Worm (Caenorhabditis elegans) whole organism, mixed stage, embryonic: Measurements from ENCODE around the gene R10E9.3.
A peak's percentile ranks its signal among the peaks of the same experiment; 100 is the strongest.

Experiments used
- M03D4.4 ChIP-seq: sonication (generic microtip); optimal IDR thresholded peaks from 2 replicates; lab custom pipeline; 2017; ENCODE audit warnings: mild to moderate bottlenecking, missing genetic modification characterization, missing compliant biosample characterization
- bed-3 ChIP-seq: fragments of 200-800 bp; sonication (Bioruptor generic); optimal IDR thresholded peaks from 3 replicates; lab custom pipeline; 2018; ENCODE audit warnings: mild to moderate bottlenecking, missing genetic modification characterization, moderate library complexity, missing compliant biosample characterization
- blmp-1 ChIP-seq: fragments of 150-350 bp; optimal IDR thresholded peaks from 2 replicates; lab custom pipeline; 2014; ENCODE audit warnings: missing biosample characterization, missing genetic modification characterization
- ceh-39 ChIP-seq: fragments of 150-350 bp; optimal IDR thresholded peaks from 2 replicates; lab custom pipeline; 2014; ENCODE audit warnings: missing biosample characterization, missing genetic modification characterization
- ceh-43 ChIP-seq: fragments of 200-800 bp; sonication (Bioruptor generic); optimal IDR thresholded peaks from 2 replicates; lab custom pipeline; 2018; ENCODE audit warnings: mild to moderate bottlenecking, missing genetic modification characterization, moderate library complexity, missing compliant biosample characterization
- ceh-83 ChIP-seq: fragments of 200-800 bp; sonication (Bioruptor generic); optimal IDR thresholded peaks from 2 replicates; lab custom pipeline; 2018; ENCODE audit warnings: mild to moderate bottlenecking, missing genetic modification characterization, missing compliant biosample characterization
- ces-1 ChIP-seq: fragments of 150-350 bp; optimal IDR thresholded peaks from 2 replicates; lab custom pipeline; 2014; ENCODE audit warnings: missing biosample characterization, missing genetic modification reagents, missing genetic modification characterization
- cnd-1 ChIP-seq: fragments of 200-800 bp; sonication (Bioruptor generic); optimal IDR thresholded peaks from 2 replicates; lab custom pipeline; 2018; ENCODE audit warnings: mild to moderate bottlenecking, missing genetic modification characterization, missing compliant biosample characterization
- drap-1 ChIP-seq: fragments of 200-800 bp; sonication (Bioruptor generic); optimal IDR thresholded peaks from 3 replicates; lab custom pipeline; 2018; ENCODE audit warnings: mild to moderate bottlenecking, missing genetic modification characterization, missing compliant biosample characterization
- elt-1 ChIP-seq: sonication (generic microtip); optimal IDR thresholded peaks from 2 replicates; lab custom pipeline; 2017; ENCODE audit warnings: missing genetic modification characterization, mild to moderate bottlenecking, missing compliant biosample characterization, antibody characterized with exemption, moderate library complexity, borderline replicate concordance; ENCODE audit not compliant: insufficient read depth
- elt-3 ChIP-seq: fragments of 150-350 bp; optimal IDR thresholded peaks from 2 replicates; lab custom pipeline; 2014; ENCODE audit warnings: missing biosample characterization, missing genetic modification characterization
- flh-1 ChIP-seq: fragments of 200-800 bp; sonication (Bioruptor generic); optimal IDR thresholded peaks from 2 replicates; lab custom pipeline; 2018; ENCODE audit warnings: mild to moderate bottlenecking, missing genetic modification characterization, moderate library complexity, missing compliant biosample characterization
- ham-2 ChIP-seq: fragments of 200-800 bp; sonication (Bioruptor generic); optimal IDR thresholded peaks from 2 replicates; lab custom pipeline; 2018; ENCODE audit warnings: mild to moderate bottlenecking, missing genetic modification characterization, missing compliant biosample characterization
- hlh-1 ChIP-seq: fragments of 150-350 bp; optimal IDR thresholded peaks from 2 replicates; lab custom pipeline; 2014; ENCODE audit warnings: missing biosample characterization, missing genetic modification reagents, missing genetic modification characterization
- lin-13 ChIP-seq: fragments of 150-350 bp; optimal IDR thresholded peaks from 2 replicates; lab custom pipeline; 2014; ENCODE audit warnings: missing biosample characterization, missing genetic modification characterization
- lsy-2 ChIP-seq: fragments of 150-350 bp; optimal IDR thresholded peaks from 2 replicates; lab custom pipeline; 2014; ENCODE audit warnings: missing biosample characterization, missing genetic modification characterization
- mep-1 ChIP-seq: fragments of 150-350 bp; optimal IDR thresholded peaks from 2 replicates; lab custom pipeline; 2017; ENCODE audit warnings: missing biosample characterization, missing genetic modification reagents, missing genetic modification characterization, inconsistent platforms
- nhr-2 ChIP-seq: fragments of 150-350 bp; optimal IDR thresholded peaks from 2 replicates; lab custom pipeline; 2014; ENCODE audit warnings: missing biosample characterization, missing genetic modification characterization
- nhr-237 ChIP-seq: fragments of 150-350 bp; optimal IDR thresholded peaks from 2 replicates; lab custom pipeline; 2014; ENCODE audit warnings: missing biosample characterization, missing genetic modification characterization
- nhr-28 ChIP-seq: fragments of 150-350 bp; optimal IDR thresholded peaks from 2 replicates; lab custom pipeline; 2014; ENCODE audit warnings: missing biosample characterization, missing genetic modification characterization
- nhr-76 ChIP-seq: sonication (generic microtip); optimal IDR thresholded peaks from 2 replicates; lab custom pipeline; 2017; ENCODE audit warnings: missing biosample characterization, missing genetic modification characterization
- pha-4 ChIP-seq: fragments of 150-350 bp; optimal IDR thresholded peaks from 2 replicates; lab custom pipeline; 2018; ENCODE audit warnings: missing biosample characterization, missing genetic modification reagents, missing genetic modification characterization
- sem-2 ChIP-seq: fragments of 200-800 bp; sonication (Bioruptor generic); optimal IDR thresholded peaks from 2 replicates; lab custom pipeline; 2018; ENCODE audit warnings: mild to moderate bottlenecking, missing genetic modification characterization, missing compliant biosample characterization
- snpc-4 ChIP-seq: fragments of 150-350 bp; optimal IDR thresholded peaks from 2 replicates; lab custom pipeline; 2014; ENCODE audit warnings: missing biosample characterization, missing genetic modification characterization
- sptf-1 ChIP-seq: sonication (generic microtip); optimal IDR thresholded peaks from 2 replicates; lab custom pipeline; 2017; ENCODE audit warnings: mild to moderate bottlenecking, missing genetic modification characterization, moderate library complexity, missing compliant biosample characterization
- tbx-8 ChIP-seq: fragments of 200-800 bp; sonication (Bioruptor generic); optimal IDR thresholded peaks from 2 replicates; lab custom pipeline; 2018; ENCODE audit warnings: mild to moderate bottlenecking, missing genetic modification characterization, moderate library complexity, missing compliant biosample characterization
- unc-120 ChIP-seq: sonication (generic microtip); optimal IDR thresholded peaks from 2 replicates; lab custom pipeline; 2017; ENCODE audit warnings: missing genetic modification characterization, missing compliant biosample characterization; ENCODE audit not compliant: poor library complexity, severe bottlenecking
- unc-39 ChIP-seq: fragments of 150-350 bp; optimal IDR thresholded peaks from 2 replicates; lab custom pipeline; 2014; ENCODE audit warnings: missing biosample characterization, missing genetic modification characterization
- unc-62 ChIP-seq: fragments of 150-350 bp; optimal IDR thresholded peaks from 2 replicates; lab custom pipeline; 2014; ENCODE audit warnings: missing biosample characterization, missing genetic modification reagents, missing genetic modification characterization
- zip-8 ChIP-seq: fragments of 150-350 bp; optimal IDR thresholded peaks from 2 replicates; lab custom pipeline; 2014; ENCODE audit warnings: missing biosample characterization, missing genetic modification characterization
- ztf-11 ChIP-seq: fragments of 150-350 bp; optimal IDR thresholded peaks from 2 replicates; lab custom pipeline; 2014; ENCODE audit warnings: missing biosample characterization, missing genetic modification characterization

The R10E9.3 gene

DNA sequence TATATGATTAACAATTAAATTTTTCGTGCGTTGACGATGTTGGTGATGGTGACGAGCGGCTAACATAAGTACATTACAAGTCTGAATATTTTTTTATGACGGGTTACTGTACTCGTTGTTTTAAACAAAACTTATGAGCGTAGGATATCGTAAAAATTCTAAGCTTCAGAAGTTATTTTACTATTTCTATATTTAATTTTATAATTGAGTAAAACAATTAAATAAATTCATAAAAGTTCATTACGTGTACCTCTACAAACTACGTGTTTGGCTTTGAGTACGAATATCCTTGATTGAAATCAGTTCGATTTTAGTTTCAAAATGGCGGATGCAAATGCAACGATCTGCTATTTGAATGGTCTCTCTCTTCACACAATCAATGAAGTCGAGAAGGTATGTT, 31.9 kb upstream of the R10E9.3 start, which contains the start of gene F37A8.1:
Gene F37A8.1 (plus strand): TSS at position 301 of the 400 bp plus-strand sequence.
- TF ChIP-seq nhr-237 (tag; lab: Kevin White, UChicago) (no peak), ceh-43 (GFP tag; lab: Kevin White, UChicago) (no peak), snpc-4 (tag; lab: Kevin White, UChicago) (no peak), mep-1 (no peak), elt-3 (tag; lab: Kevin White, UChicago) (no peak), sptf-1 (tag; lab: Kevin White, UChicago) (no peak), zip-8 (tag; lab: Kevin White, UChicago) (no peak), hlh-1 (tag; lab: Kevin White, UChicago) (no peak), bed-3 (GFP tag; lab: Kevin White, UChicago) (no peak), drap-1 (GFP tag; lab: Kevin White, UChicago) (no peak), ces-1 (no peak), pha-4 (tag; lab: Kevin White, UChicago) (no peak), ham-2 (GFP tag; lab: Kevin White, UChicago) (no peak), unc-39 (tag; lab: Kevin White, UChicago) (no peak), lsy-2 (no peak)
- TF ChIP-seq, all 35 proteins: peak for 0

DNA sequence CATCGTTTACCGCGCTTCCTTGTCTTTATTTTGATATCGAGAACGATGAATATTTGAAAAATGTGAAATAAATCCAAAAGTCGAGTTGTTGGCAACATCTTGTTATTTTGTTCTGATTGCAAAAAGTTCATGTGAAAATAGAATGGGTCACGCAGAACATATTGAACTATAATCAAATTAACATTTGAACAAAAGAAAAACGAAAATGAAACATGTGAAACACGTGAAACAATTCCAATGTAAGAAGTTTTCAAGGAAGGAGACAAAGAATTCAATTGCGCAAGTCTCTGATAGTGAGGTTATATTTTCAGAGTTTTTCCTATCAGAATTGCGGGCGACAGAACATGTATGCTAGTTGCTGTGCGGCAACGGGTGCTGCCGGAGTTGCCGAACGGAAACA, 28.6 kb upstream of the R10E9.3 start, which contains the start of gene F37A8.2:
Gene F37A8.2 (minus strand): TSS at position 101 of the 400 bp plus-strand sequence.
- TF ChIP-seq nhr-28 (no peak), pha-4 (tag; lab: Kevin White, UChicago) (no peak), cnd-1 (tag; lab: Kevin White, UChicago) (no peak), hlh-1 (tag; lab: Kevin White, UChicago) (no peak), flh-1 (no peak), nhr-2 (tag; lab: Kevin White, UChicago) (no peak), sptf-1 (tag; lab: Kevin White, UChicago) (no peak), nhr-76 (tag; lab: Kevin White, UChicago) (no peak), unc-39 (tag; lab: Kevin White, UChicago) (no peak), elt-1 (tag; lab: Kevin White, UChicago) (no peak), ces-1 (no peak)
- TF ChIP-seq, all 35 proteins: peak for 0

DNA sequence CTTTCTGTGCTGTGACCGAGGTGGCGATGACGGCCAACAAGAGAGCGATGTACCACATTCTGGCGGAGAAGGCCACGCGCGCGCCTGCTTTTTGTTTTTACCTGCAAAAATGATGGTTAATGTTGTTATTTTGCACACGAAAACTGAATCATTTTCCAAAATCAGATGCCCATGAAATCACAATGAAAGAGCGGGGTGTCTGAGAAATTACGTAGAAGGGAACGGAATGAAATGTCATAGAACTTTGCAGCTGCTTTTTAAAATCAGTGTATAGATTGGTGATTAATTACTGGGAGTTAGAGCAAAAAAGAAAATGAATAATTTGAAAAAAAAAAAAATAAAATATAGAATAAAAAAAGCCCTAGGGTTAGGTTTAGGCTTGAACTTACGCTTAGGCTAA, 24.2 kb upstream of the R10E9.3 start, which contains the start of gene npl-10:
Gene npl-10 (minus strand): TSS at position 101 of the 400 bp plus-strand sequence.
- TF ChIP-seq ham-2 (GFP tag; lab: Kevin White, UChicago) (no peak), unc-39 (tag; lab: Kevin White, UChicago) (no peak), bed-3 (GFP tag; lab: Kevin White, UChicago) (no peak), ces-1 (no peak), tbx-8 (GFP tag; lab: Kevin White, UChicago) (no peak), nhr-28 (no peak), M03D4.4 (tag; lab: Kevin White, UChicago) (no peak), pha-4 (tag; lab: Kevin White, UChicago) (no peak), mep-1 (no peak), ztf-11 (no peak), unc-120 (no peak), lin-13 (no peak)

DNA sequence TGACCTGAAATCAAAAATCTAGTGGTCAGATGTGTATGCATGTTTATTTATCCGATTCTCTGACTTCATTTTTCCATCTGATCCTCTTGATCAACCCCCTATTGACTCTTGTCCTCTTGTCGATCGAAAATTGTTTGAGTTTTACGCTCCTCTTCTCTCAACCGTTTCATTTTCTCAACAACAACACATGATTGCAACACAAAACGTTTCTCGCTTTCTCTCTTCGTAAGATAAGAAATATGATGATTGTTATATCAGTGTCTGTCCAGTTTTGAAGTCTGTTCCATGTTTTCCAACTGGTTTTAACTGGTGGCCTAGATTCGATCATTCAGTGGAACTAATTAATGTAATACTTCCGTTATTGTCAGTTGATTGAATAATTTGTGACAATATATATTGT, 8.0 kb upstream of the R10E9.3 start:
- TF ChIP-seq unc-62 (GFP tag; lab: Kevin White, UChicago): peak; percentile 34
- no peak for TF ChIP-seq sem-2

DNA sequence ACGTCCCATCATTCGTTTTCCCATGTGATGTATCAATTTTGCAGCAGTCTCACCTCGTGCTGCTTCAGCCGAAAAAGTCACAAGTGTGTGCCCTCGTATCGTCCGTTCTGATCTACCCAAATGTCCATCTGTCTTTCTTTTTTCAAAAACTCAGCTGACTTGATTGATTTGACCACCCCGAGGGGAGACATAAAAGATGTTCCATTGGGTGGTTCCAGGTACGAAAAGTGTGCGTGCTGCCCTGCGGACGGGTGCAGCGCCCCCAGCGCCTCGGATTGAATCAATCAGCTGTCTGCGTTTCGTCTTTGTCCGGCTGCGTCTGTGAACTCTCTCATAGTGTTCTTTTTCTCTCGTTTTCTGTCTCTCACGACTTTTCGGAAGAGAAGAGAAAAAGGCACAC, 6.8 kb upstream of the R10E9.3 start:
- TF ChIP-seq zip-8 (tag; lab: Kevin White, UChicago) (no peak), ceh-39 (tag; lab: Kevin White, UChicago) (no peak), ceh-83 (GFP tag; lab: Kevin White, UChicago) (no peak), unc-62 (GFP tag; lab: Kevin White, UChicago) (peak; percentile 27), ztf-11 (no peak), ham-2 (GFP tag; lab: Kevin White, UChicago) (no peak), flh-1 (no peak), hlh-1 (tag; lab: Kevin White, UChicago) (peak; percentile 21), pha-4 (tag; lab: Kevin White, UChicago) (no peak), ces-1 (peak; percentile 62), blmp-1 (tag; lab: Kevin White, UChicago) (no peak), sem-2 (no peak), lsy-2 (no peak), nhr-28 (no peak), elt-1 (tag; lab: Kevin White, UChicago) (no peak), nhr-2 (tag; lab: Kevin White, UChicago) (no peak), ceh-43 (GFP tag; lab: Kevin White, UChicago) (no peak), unc-120 (peak; percentile 18)
- TF ChIP-seq, all 35 proteins: peak for 4
